Fruit fly (Drosophila melanogaster) Kc167 (cell line): Measurements from ENCODE around the gene CG8209.

Experiments used
- Myc ChIP-seq: fragments of >200 bp; optimal IDR thresholded peaks from 2 replicates; lab custom pipeline; 2017; ENCODE audit warnings: missing external identifiers
- Sin3A ChIP-seq: fragments of >200 bp; optimal IDR thresholded peaks from 2 replicates; lab custom pipeline; 2018; ENCODE audit warnings: missing external identifiers
- h ChIP-seq: fragments of >200 bp; optimal IDR thresholded peaks from 3 replicates; lab custom pipeline; 2018; ENCODE audit warnings: missing external identifiers
- insv ChIP-seq: fragments of >200 bp; optimal IDR thresholded peaks from 3 replicates; lab custom pipeline; 2018; ENCODE audit warnings: missing external identifiers
- psq ChIP-seq: fragments of >200 bp; optimal IDR thresholded peaks from 2 replicates; lab custom pipeline; 2017; ENCODE audit warnings: missing external identifiers
- ttk ChIP-seq: sonication (Bioruptor generic); optimal IDR thresholded peaks from 2 replicates; lab custom pipeline; 2017; ENCODE audit warnings: missing external identifiers

dm6 chr3L:8013865-8014216 lies 37.6 kb downstream of the CG8209 start:
- TF ChIP-seq Myc (no peak), psq (lab: Kevin White, UChicago) (no peak), ttk (no peak), h (lab: Kevin White, UChicago) (no peak), Sin3A (no peak), insv (no peak)
